Worm (Caenorhabditis elegans) whole organism, L2 larva: ENCODE measurements around the gene T24D5.3.

Experiments
- C34F6.9 ChIP-seq: fragments of 150-350 bp; optimal IDR thresholded peaks from 2 replicates; lab custom pipeline; 2014; ENCODE audit warnings: missing biosample characterization, missing genetic modification characterization
- ama-1 ChIP-seq: fragments of 150-350 bp; optimal IDR thresholded peaks from 2 replicates; lab custom pipeline; 2018; ENCODE audit warnings: inconsistent platforms
- ceh-82 ChIP-seq: fragments of 150-350 bp; optimal IDR thresholded peaks from 2 replicates; lab custom pipeline; 2014; ENCODE audit warnings: missing biosample characterization, missing genetic modification characterization
- dmd-4 ChIP-seq: sonication (generic microtip); optimal IDR thresholded peaks from 2 replicates; lab custom pipeline; 2017; ENCODE audit warnings: missing biosample characterization, missing genetic modification characterization
- elt-1 ChIP-seq: fragments of 150-350 bp; optimal IDR thresholded peaks from 2 replicates; lab custom pipeline; 2014; ENCODE audit warnings: missing biosample characterization, missing genetic modification characterization
- nhr-23 ChIP-seq: fragments of 150-350 bp; optimal IDR thresholded peaks from 2 replicates; lab custom pipeline; 2014; ENCODE audit warnings: missing biosample characterization, missing genetic modification reagents, missing genetic modification characterization
- unc-39 ChIP-seq: fragments of 150-350 bp; optimal IDR thresholded peaks from 2 replicates; lab custom pipeline; 2014; ENCODE audit warnings: missing biosample characterization, missing genetic modification characterization

- TF ChIP-seq C34F6.9 (tag; lab: Kevin White, UChicago) (no peak), ceh-82 (tag; lab: Kevin White, UChicago) (no peak), elt-1 (tag; lab: Kevin White, UChicago) (no peak), nhr-23 (no peak), ama-1 (lab: Kevin White, UChicago) (no peak), unc-39 (tag; lab: Kevin White, UChicago) (no peak), dmd-4 (tag; lab: Kevin White, UChicago) (no peak)
Measured at ce11 chrX:12574473-12574872, 5.4 kb upstream of the T24D5.3 start, which contains the start of gene T24D5.1.
